Fruit fly (Drosophila melanogaster) whole organism, larva: ENCODE data around the gene Arl8.

Experiments
- noc ChIP-seq: fragments of 200-800 bp; sonication (Bioruptor generic); optimal IDR thresholded peaks from 3 replicates; lab custom pipeline; 2019; ENCODE audit warnings: missing biosample characterization, mild to moderate bottlenecking, missing genetic modification characterization, moderate library complexity

The Arl8 gene

dm6 chr3R:8171489-8172161 lies 45.2 kb downstream of the Arl8 start:
- TF ChIP-seq noc (tag; lab: Kevin White, UChicago), result no peak

dm6 chr3R:8176058-8176673 lies 49.8 kb downstream of the Arl8 start:
- TF ChIP-seq noc (tag; lab: Kevin White, UChicago), result peak; percentile 58
